Fruit fly (Drosophila melanogaster) whole organism, wandering third instar larva: ENCODE results near the gene CG8870.

ENCODE experiments used
- CG9705 ChIP-seq: fragments of 200-800 bp; sonication (Bioruptor generic); optimal IDR thresholded peaks from 2 replicates; lab custom pipeline; 2018; ENCODE audit warnings: missing biosample characterization, mild to moderate bottlenecking, missing genetic modification characterization
- CrebA ChIP-seq: fragments of 200-800 bp; sonication (Bioruptor generic); optimal IDR thresholded peaks from 2 replicates; lab custom pipeline; 2016; ENCODE audit warnings: missing biosample characterization, mild to moderate bottlenecking, missing genetic modification characterization, borderline replicate concordance
- br ChIP-seq: fragments of 200-800 bp; sonication (Bioruptor generic); optimal IDR thresholded peaks from 2 replicates; lab custom pipeline; 2016; ENCODE audit warnings: missing biosample characterization, missing genetic modification characterization
- dl ChIP-seq, 2 experiments: fragments of 175-275, 200-275 bp in 1 of 2; fragments of 200-275 bp in 1 of 2; sonication (Bioruptor generic); optimal IDR thresholded peaks; lab custom pipeline; 2018; ENCODE audit warnings: mild to moderate bottlenecking in 2 of 2, missing biosample characterization in 2 of 2, missing genetic modification characterization in 2 of 2, moderate library complexity in 2 of 2; ENCODE audit not compliant: partially characterized antibody in 2 of 2, insufficient read depth in 1 of 2
- lola ChIP-seq: fragments of >200 bp; optimal IDR thresholded peaks from 2 replicates; lab custom pipeline; 2017; ENCODE audit warnings: missing biosample characterization, missing genetic modification characterization
- sage ChIP-seq: fragments of 200-800 bp; sonication (Bioruptor generic); optimal IDR thresholded peaks from 2 replicates; lab custom pipeline; 2016; ENCODE audit warnings: missing biosample characterization, mild to moderate bottlenecking, missing genetic modification characterization
- tai ChIP-seq: sonication (Bioruptor generic); optimal IDR thresholded peaks from 2 replicates; lab custom pipeline; 2016; ENCODE audit warnings: missing biosample characterization, missing genetic modification characterization

- TF ChIP-seq lola (no peak), dl (GFP tag; optimal IDR thresholded peaks at IDR 0.05; lab: Kevin White, UChicago; ENCODE audit: insufficient read depth in 1 of 2, partially characterized antibody in 2 of 2) (no peak), CrebA (GFP tag; lab: Kevin White, UChicago) (no peak), br (GFP tag; lab: Kevin White, UChicago) (no peak), sage (GFP tag; lab: Kevin White, UChicago) (no peak), CG9705 (GFP tag; lab: Kevin White, UChicago) (no peak), tai (no peak)
Measured at dm6 chr3R:13422178-13422577, 42.5 kb downstream of the CG8870 start.
